Worm (Caenorhabditis elegans): Measurements from ENCODE around the gene C54E4.5.

ce11 chrIV:2106708-2107107, 42.4 kb downstream of the C54E4.5 start:
- TF ChIP-seq F10E7.11 (tag; optimal IDR thresholded peaks at IDR 0.05) (no peak), K12H6.12 (tag; optimal IDR thresholded peaks at IDR 0.05) (no peak), snpc-1.3 (tag; optimal IDR thresholded peaks at IDR 0.05; ENCODE audit: insufficient read depth) (no peak), unc-62 (GFP tag; optimal IDR thresholded peaks at IDR 0.05) (no peak), pha-4 (tag; optimal IDR thresholded peaks at IDR 0.05) (no peak), ceh-40 (GFP tag; IDR thresholded peaks at IDR 0.05) (no peak), bed-2 (GFP tag; IDR thresholded peaks at IDR 0.05) (no peak), lin-54 (GFP tag; optimal IDR thresholded peaks at IDR 0.05) (no peak), lin-35 (GFP tag; optimal IDR thresholded peaks at IDR 0.05) (no peak), rcor-1 (GFP tag; IDR thresholded peaks at IDR 0.05) (no peak)
